Worm (Caenorhabditis elegans): ENCODE data around the gene ubc-1.

ubc-1 gene

ce11 chrIV:4102720-4103119 is at the start of gene ubc-1:
Gene ubc-1 (plus strand): TSS chrIV:4103020.
- TF ChIP-seq ref-1 (GFP tag; conservative IDR thresholded peaks at IDR 0.05) (no peak), T22C8.4 (GFP tag; IDR thresholded peaks at IDR 0.05) (no peak), flt-1 (GFP tag; IDR thresholded peaks at IDR 0.05) (no peak), tab-1 (GFP tag; IDR thresholded peaks at IDR 0.05) (no peak), med-1 (GFP tag; optimal IDR thresholded peaks at IDR 0.05; ENCODE audit: insufficient read depth) (no peak)

ce11 chrIV:4053405-4053804 is 49.4 kb upstream of the ubc-1 start:
- no peak for TF ChIP-seq med-1 (GFP tag; optimal IDR thresholded peaks at IDR 0.05; ENCODE audit: insufficient read depth)
- no peak for TF ChIP-seq ztf-29 (GFP tag; IDR thresholded peaks at IDR 0.05)
- TF ChIP-seq ztf-23 (GFP tag; IDR thresholded peaks at IDR 0.05), result no peak
- TF ChIP-seq T22C8.4 (GFP tag; IDR thresholded peaks at IDR 0.05), result no peak
- TF ChIP-seq flt-1 (GFP tag; IDR thresholded peaks at IDR 0.05), result no peak
- no peak for TF ChIP-seq klf-2 (GFP tag; conservative IDR thresholded peaks at IDR 0.05)
- no peak for TF ChIP-seq ref-1 (GFP tag; conservative IDR thresholded peaks at IDR 0.05)
- TF ChIP-seq tab-1 (GFP tag; IDR thresholded peaks at IDR 0.05), result no peak
- TF ChIP-seq cog-1 (tag; optimal IDR thresholded peaks at IDR 0.05), result no peak

- TF ChIP-seq ztf-29 (GFP tag; IDR thresholded peaks at IDR 0.05), result no peak
- TF ChIP-seq med-1 (GFP tag; optimal IDR thresholded peaks at IDR 0.05; ENCODE audit: insufficient read depth), result no peak
- TF ChIP-seq cog-1 (tag; optimal IDR thresholded peaks at IDR 0.05), result no peak
- no peak for TF ChIP-seq T22C8.4 (GFP tag; IDR thresholded peaks at IDR 0.05)
- no peak for TF ChIP-seq ztf-23 (GFP tag; IDR thresholded peaks at IDR 0.05)
- TF ChIP-seq tab-1 (GFP tag; IDR thresholded peaks at IDR 0.05), result no peak
- TF ChIP-seq flt-1 (GFP tag; IDR thresholded peaks at IDR 0.05), result no peak
- TF ChIP-seq klf-2 (GFP tag; conservative IDR thresholded peaks at IDR 0.05), result no peak
- TF ChIP-seq ref-1 (GFP tag; conservative IDR thresholded peaks at IDR 0.05), result no peak
Measured at ce11 chrIV:4055297-4055696, 47.5 kb upstream of the ubc-1 start.

- TF ChIP-seq cog-1 (tag; optimal IDR thresholded peaks at IDR 0.05) (no peak), ztf-29 (GFP tag; IDR thresholded peaks at IDR 0.05) (no peak), med-1 (GFP tag; optimal IDR thresholded peaks at IDR 0.05; ENCODE audit: insufficient read depth) (no peak)
Measured at ce11 chrIV:4063573-4063972, 39.2 kb upstream of the ubc-1 start, which contains the start of gene ilys-6. Gene ilys-6 (minus strand): TSS chrIV:4063673.

- TF ChIP-seq tab-1 (GFP tag; IDR thresholded peaks at IDR 0.05) (no peak), T22C8.4 (GFP tag; IDR thresholded peaks at IDR 0.05) (no peak), flt-1 (GFP tag; IDR thresholded peaks at IDR 0.05) (no peak), med-1 (GFP tag; optimal IDR thresholded peaks at IDR 0.05; ENCODE audit: insufficient read depth) (no peak), cog-1 (tag; optimal IDR thresholded peaks at IDR 0.05) (no peak), ref-1 (GFP tag; conservative IDR thresholded peaks at IDR 0.05) (no peak), klf-2 (GFP tag; conservative IDR thresholded peaks at IDR 0.05) (no peak), ztf-29 (GFP tag; IDR thresholded peaks at IDR 0.05) (no peak), ztf-23 (GFP tag; IDR thresholded peaks at IDR 0.05) (no peak)
Measured at ce11 chrIV:4067336-4067735, 35.5 kb upstream of the ubc-1 start.

ce11 chrIV:4068480-4068879 is 34.3 kb upstream of the ubc-1 start, which contains the start of gene fbxb-55:
Gene fbxb-55 (plus strand): TSS chrIV:4068780.
- TF ChIP-seq tab-1 (GFP tag; IDR thresholded peaks at IDR 0.05), result no peak
- TF ChIP-seq ztf-29 (GFP tag; IDR thresholded peaks at IDR 0.05), result no peak

- TF ChIP-seq klf-2 (GFP tag; conservative IDR thresholded peaks at IDR 0.05) (no peak), ztf-23 (GFP tag; IDR thresholded peaks at IDR 0.05) (0 out of 2 replicates have a peak, but pooled peaks have one; percentile 37), flt-1 (GFP tag; IDR thresholded peaks at IDR 0.05) (no peak)
Measured at ce11 chrIV:4070810-4071209, 32.0 kb upstream of the ubc-1 start.

ce11 chrIV:4072027-4072426 is 30.8 kb upstream of the ubc-1 start, which contains the start of gene pqn-75:
Gene pqn-75 (plus strand): TSS chrIV:4072327.
- TF ChIP-seq ztf-29 (GFP tag; IDR thresholded peaks at IDR 0.05), result no peak
- no peak for TF ChIP-seq ztf-23 (GFP tag; IDR thresholded peaks at IDR 0.05)
- TF ChIP-seq flt-1 (GFP tag; IDR thresholded peaks at IDR 0.05), result no peak

- TF ChIP-seq ztf-23 (GFP tag; IDR thresholded peaks at IDR 0.05) (no peak), cog-1 (tag; optimal IDR thresholded peaks at IDR 0.05) (no peak), flt-1 (GFP tag; IDR thresholded peaks at IDR 0.05) (no peak), ztf-29 (GFP tag; IDR thresholded peaks at IDR 0.05) (no peak), klf-2 (GFP tag; conservative IDR thresholded peaks at IDR 0.05) (no peak), T22C8.4 (GFP tag; IDR thresholded peaks at IDR 0.05) (no peak), tab-1 (GFP tag; IDR thresholded peaks at IDR 0.05) (no peak), med-1 (GFP tag; optimal IDR thresholded peaks at IDR 0.05; ENCODE audit: insufficient read depth) (no peak), ref-1 (GFP tag; conservative IDR thresholded peaks at IDR 0.05) (no peak)
Measured at ce11 chrIV:4074610-4075009, 28.2 kb upstream of the ubc-1 start, which contains the start of gene W03D2.9. Gene W03D2.9 (minus strand): TSS chrIV:4074710.

ce11 chrIV:4076690-4077295 is 26.0 kb upstream of the ubc-1 start:
- TF ChIP-seq klf-2 (GFP tag; conservative IDR thresholded peaks at IDR 0.05), result no peak
- 0 out of 2 replicates have a peak, but pooled peaks have one; percentile 26 for TF ChIP-seq flt-1 (GFP tag; IDR thresholded peaks at IDR 0.05)
- TF ChIP-seq ztf-23 (GFP tag; IDR thresholded peaks at IDR 0.05), result no peak
- TF ChIP-seq tab-1 (GFP tag; IDR thresholded peaks at IDR 0.05), result 0 out of 2 replicates have a peak, but pooled peaks have one; percentile 38

- TF ChIP-seq ref-1 (GFP tag; conservative IDR thresholded peaks at IDR 0.05) (no peak), cog-1 (tag; optimal IDR thresholded peaks at IDR 0.05) (no peak), flt-1 (GFP tag; IDR thresholded peaks at IDR 0.05) (no peak), ztf-29 (GFP tag; IDR thresholded peaks at IDR 0.05) (no peak), ztf-23 (GFP tag; IDR thresholded peaks at IDR 0.05) (no peak), med-1 (GFP tag; optimal IDR thresholded peaks at IDR 0.05; ENCODE audit: insufficient read depth) (no peak), tab-1 (GFP tag; IDR thresholded peaks at IDR 0.05) (no peak), klf-2 (GFP tag; conservative IDR thresholded peaks at IDR 0.05) (no peak), T22C8.4 (GFP tag; IDR thresholded peaks at IDR 0.05) (no peak)
Measured at ce11 chrIV:4078901-4079300, 23.9 kb upstream of the ubc-1 start, which contains the start of gene C35B1.8. Gene C35B1.8 (minus strand): TSS chrIV:4079001.
